Worm (Caenorhabditis elegans) whole organism, mixed stage, embryonic: Measurements from ENCODE around the gene R08C7.12.
A peak's percentile ranks its signal among the peaks of the same experiment; 100 is the strongest.

Source experiments
- M03D4.4 ChIP-seq: sonication (generic microtip); optimal IDR thresholded peaks from 2 replicates; lab custom pipeline; 2017; ENCODE audit warnings: mild to moderate bottlenecking, missing genetic modification characterization, missing compliant biosample characterization
- bed-3 ChIP-seq: fragments of 200-800 bp; sonication (Bioruptor generic); optimal IDR thresholded peaks from 3 replicates; lab custom pipeline; 2018; ENCODE audit warnings: mild to moderate bottlenecking, missing genetic modification characterization, moderate library complexity, missing compliant biosample characterization
- blmp-1 ChIP-seq: fragments of 150-350 bp; optimal IDR thresholded peaks from 2 replicates; lab custom pipeline; 2014; ENCODE audit warnings: missing biosample characterization, missing genetic modification characterization
- ceh-39 ChIP-seq: fragments of 150-350 bp; optimal IDR thresholded peaks from 2 replicates; lab custom pipeline; 2014; ENCODE audit warnings: missing biosample characterization, missing genetic modification characterization
- ceh-43 ChIP-seq: fragments of 200-800 bp; sonication (Bioruptor generic); optimal IDR thresholded peaks from 2 replicates; lab custom pipeline; 2018; ENCODE audit warnings: mild to moderate bottlenecking, missing genetic modification characterization, moderate library complexity, missing compliant biosample characterization
- ceh-83 ChIP-seq: fragments of 200-800 bp; sonication (Bioruptor generic); optimal IDR thresholded peaks from 2 replicates; lab custom pipeline; 2018; ENCODE audit warnings: mild to moderate bottlenecking, missing genetic modification characterization, missing compliant biosample characterization
- ces-1 ChIP-seq: fragments of 150-350 bp; optimal IDR thresholded peaks from 2 replicates; lab custom pipeline; 2014; ENCODE audit warnings: missing biosample characterization, missing genetic modification reagents, missing genetic modification characterization
- cnd-1 ChIP-seq: fragments of 200-800 bp; sonication (Bioruptor generic); optimal IDR thresholded peaks from 2 replicates; lab custom pipeline; 2018; ENCODE audit warnings: mild to moderate bottlenecking, missing genetic modification characterization, missing compliant biosample characterization
- drap-1 ChIP-seq: fragments of 200-800 bp; sonication (Bioruptor generic); optimal IDR thresholded peaks from 3 replicates; lab custom pipeline; 2018; ENCODE audit warnings: mild to moderate bottlenecking, missing genetic modification characterization, missing compliant biosample characterization
- elt-1 ChIP-seq: sonication (generic microtip); optimal IDR thresholded peaks from 2 replicates; lab custom pipeline; 2017; ENCODE audit warnings: missing genetic modification characterization, mild to moderate bottlenecking, missing compliant biosample characterization, antibody characterized with exemption, moderate library complexity, borderline replicate concordance; ENCODE audit not compliant: insufficient read depth
- flh-1 ChIP-seq: fragments of 200-800 bp; sonication (Bioruptor generic); optimal IDR thresholded peaks from 2 replicates; lab custom pipeline; 2018; ENCODE audit warnings: mild to moderate bottlenecking, missing genetic modification characterization, moderate library complexity, missing compliant biosample characterization
- ham-2 ChIP-seq: fragments of 200-800 bp; sonication (Bioruptor generic); optimal IDR thresholded peaks from 2 replicates; lab custom pipeline; 2018; ENCODE audit warnings: mild to moderate bottlenecking, missing genetic modification characterization, missing compliant biosample characterization
- lin-32 ChIP-seq: fragments of 200-800 bp; sonication (Bioruptor generic); optimal IDR thresholded peaks from 2 replicates; lab custom pipeline; 2018; ENCODE audit warnings: mild to moderate bottlenecking, missing genetic modification characterization, missing compliant biosample characterization
- lsy-2 ChIP-seq: fragments of 150-350 bp; optimal IDR thresholded peaks from 2 replicates; lab custom pipeline; 2014; ENCODE audit warnings: missing biosample characterization, missing genetic modification characterization
- mab-5 ChIP-seq: fragments of 150-350 bp; optimal IDR thresholded peaks from 2 replicates; lab custom pipeline; 2014; ENCODE audit warnings: missing biosample characterization, missing genetic modification characterization
- mep-1 ChIP-seq: fragments of 150-350 bp; optimal IDR thresholded peaks from 2 replicates; lab custom pipeline; 2017; ENCODE audit warnings: missing biosample characterization, missing genetic modification reagents, missing genetic modification characterization, inconsistent platforms
- mls-2 ChIP-seq: sonication (generic microtip); optimal IDR thresholded peaks from 2 replicates; lab custom pipeline; 2016; ENCODE audit warnings: mild to moderate bottlenecking, missing genetic modification characterization, moderate library complexity, missing compliant biosample characterization
- nhr-12 ChIP-seq: fragments of 150-350 bp; optimal IDR thresholded peaks from 2 replicates; lab custom pipeline; 2014; ENCODE audit warnings: missing biosample characterization, missing genetic modification characterization
- nhr-2 ChIP-seq: fragments of 150-350 bp; optimal IDR thresholded peaks from 2 replicates; lab custom pipeline; 2014; ENCODE audit warnings: missing biosample characterization, missing genetic modification characterization
- nhr-237 ChIP-seq: fragments of 150-350 bp; optimal IDR thresholded peaks from 2 replicates; lab custom pipeline; 2014; ENCODE audit warnings: missing biosample characterization, missing genetic modification characterization
- nhr-28 ChIP-seq: fragments of 150-350 bp; optimal IDR thresholded peaks from 2 replicates; lab custom pipeline; 2014; ENCODE audit warnings: missing biosample characterization, missing genetic modification characterization
- nhr-76 ChIP-seq: sonication (generic microtip); optimal IDR thresholded peaks from 2 replicates; lab custom pipeline; 2017; ENCODE audit warnings: missing biosample characterization, missing genetic modification characterization
- pha-4 ChIP-seq: fragments of 150-350 bp; optimal IDR thresholded peaks from 2 replicates; lab custom pipeline; 2018; ENCODE audit warnings: missing biosample characterization, missing genetic modification reagents, missing genetic modification characterization
- snpc-4 ChIP-seq: fragments of 150-350 bp; optimal IDR thresholded peaks from 2 replicates; lab custom pipeline; 2014; ENCODE audit warnings: missing biosample characterization, missing genetic modification characterization
- tbx-8 ChIP-seq: fragments of 200-800 bp; sonication (Bioruptor generic); optimal IDR thresholded peaks from 2 replicates; lab custom pipeline; 2018; ENCODE audit warnings: mild to moderate bottlenecking, missing genetic modification characterization, moderate library complexity, missing compliant biosample characterization
- unc-120 ChIP-seq: sonication (generic microtip); optimal IDR thresholded peaks from 2 replicates; lab custom pipeline; 2017; ENCODE audit warnings: missing genetic modification characterization, missing compliant biosample characterization; ENCODE audit not compliant: poor library complexity, severe bottlenecking
- unc-62 ChIP-seq: fragments of 150-350 bp; optimal IDR thresholded peaks from 2 replicates; lab custom pipeline; 2014; ENCODE audit warnings: missing biosample characterization, missing genetic modification reagents, missing genetic modification characterization
- zip-8 ChIP-seq: fragments of 150-350 bp; optimal IDR thresholded peaks from 2 replicates; lab custom pipeline; 2014; ENCODE audit warnings: missing biosample characterization, missing genetic modification characterization

R08C7.12 gene

ce11 chrIV:4449439-4449838 is at the start of gene R08C7.12:
TSS of gene R08C7.12 (plus strand) at chrIV:4449739.
- TF ChIP-seq ceh-43 (no peak), pha-4 (no peak), cnd-1 (tag; lab: Kevin White, UChicago) (no peak), nhr-12 (no peak), mls-2 (tag; lab: Kevin White, UChicago) (no peak), snpc-4 (tag; lab: Kevin White, UChicago) (no peak), ham-2 (GFP tag; lab: Kevin White, UChicago) (no peak), nhr-2 (tag; lab: Kevin White, UChicago) (no peak), blmp-1 (tag; lab: Kevin White, UChicago) (no peak), unc-62 (GFP tag; lab: Kevin White, UChicago) (no peak), elt-1 (no peak)

ce11 chrIV:4400350-4401326 is 48.9 kb upstream of the R08C7.12 start, which contains the start of gene Y24D9A.6:
TSS of gene Y24D9A.6 (minus strand) at chrIV:4400400.
- TF ChIP-seq elt-1 = peak; percentile 53
- peak; percentile 54 for TF ChIP-seq nhr-237 (tag; lab: Kevin White, UChicago)
- no peak for TF ChIP-seq lsy-2 (tag; lab: Kevin White, UChicago)
- peak; percentile 23 for TF ChIP-seq unc-62 (GFP tag; lab: Kevin White, UChicago)
- peak; percentile 66 for TF ChIP-seq blmp-1 (tag; lab: Kevin White, UChicago)
- no peak for TF ChIP-seq unc-120 (tag; lab: Kevin White, UChicago)
- TF ChIP-seq ces-1 (GFP tag; lab: Kevin White, UChicago) = no peak

- TF ChIP-seq bed-3 (no peak), tbx-8 (GFP tag; lab: Kevin White, UChicago) (no peak), nhr-28 (tag; lab: Kevin White, UChicago) (no peak), nhr-237 (tag; lab: Kevin White, UChicago) (no peak), ceh-39 (tag; lab: Kevin White, UChicago) (no peak), mls-2 (tag; lab: Kevin White, UChicago) (no peak), lin-32 (GFP tag; lab: Kevin White, UChicago) (no peak), drap-1 (GFP tag; lab: Kevin White, UChicago) (no peak), snpc-4 (tag; lab: Kevin White, UChicago) (no peak)
- TF ChIP-seq, all 35 proteins: peak for 0
Measured at ce11 chrIV:4402413-4402812, 47.1 kb upstream of the R08C7.12 start.

ce11 chrIV:4403870-4404269 is 45.7 kb upstream of the R08C7.12 start:
- TF ChIP-seq ces-1 (GFP tag; lab: Kevin White, UChicago) (peak; percentile 99), bed-3 (no peak), ceh-83 (GFP tag; lab: Kevin White, UChicago) (no peak)
- TF ChIP-seq, all 35 proteins: peak for 1

DNA sequence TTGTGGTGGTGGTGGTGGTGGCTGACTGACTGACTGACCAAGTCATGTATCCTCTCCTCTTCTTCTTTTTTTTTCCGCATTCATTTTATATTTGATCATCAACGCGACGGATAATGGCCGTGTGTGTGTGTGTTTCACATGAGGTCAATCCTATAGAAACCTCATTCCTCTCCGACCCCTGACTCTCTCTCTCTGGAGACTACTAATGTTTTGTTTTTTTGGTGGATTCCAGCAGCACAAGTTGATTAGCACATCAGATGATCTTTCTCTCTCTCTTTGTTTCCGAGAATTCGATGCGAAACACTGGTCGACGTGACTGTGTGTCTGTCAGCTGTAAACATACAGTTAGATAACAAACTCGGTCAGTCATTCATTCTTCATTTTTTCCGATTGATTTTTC is 44.4 kb upstream of the R08C7.12 start, which contains the start of gene Y24D9A.7:
TSS of gene Y24D9A.7 (minus strand) at position 46 of the 400 bp plus-strand sequence.
- TF ChIP-seq zip-8 (no peak), mep-1 (tag; lab: Kevin White, UChicago) (no peak), flh-1 (GFP tag; lab: Kevin White, UChicago) (no peak), nhr-28 (tag; lab: Kevin White, UChicago) (no peak), M03D4.4 (no peak), lin-32 (GFP tag; lab: Kevin White, UChicago) (no peak), drap-1 (GFP tag; lab: Kevin White, UChicago) (no peak), cnd-1 (tag; lab: Kevin White, UChicago) (no peak), snpc-4 (tag; lab: Kevin White, UChicago) (no peak), nhr-76 (no peak), mab-5 (no peak)
